Worm (Caenorhabditis elegans) whole organism, L4 larva: ENCODE results near the gene nhr-123.

Experiments
- T26A8.4 ChIP-seq: fragments of 200-800 bp; sonication (Bioruptor generic); IDR thresholded peaks from 2 replicates; pipeline ENCODE4 v1.3.6; 2022; ENCODE audit warnings: missing genetic modification characterization, missing compliant biosample characterization
- Y48G9A.11 ChIP-seq: fragments of 200-800 bp; sonication (Bioruptor generic); IDR thresholded peaks from 2 replicates; pipeline ENCODE4 v1.3.6; 2022; ENCODE audit warnings: missing genetic modification reagents, missing genetic modification characterization, missing compliant biosample characterization
- ceh-32 ChIP-seq: sonication (generic microtip); optimal IDR thresholded peaks from 2 replicates; lab custom pipeline; 2016; ENCODE audit warnings: mild to moderate bottlenecking, missing genetic modification characterization, missing compliant biosample characterization; ENCODE audit not compliant: poor library complexity
- daf-12 ChIP-seq: fragments of 150-350 bp; optimal IDR thresholded peaks from 2 replicates; lab custom pipeline; 2014; ENCODE audit warnings: missing biosample characterization, missing genetic modification reagents, missing genetic modification characterization
- egl-27 ChIP-seq: sonication (generic microtip); optimal IDR thresholded peaks from 3 replicates; lab custom pipeline; 2017; ENCODE audit warnings: missing biosample characterization, missing genetic modification reagents, missing genetic modification characterization
- fos-1 ChIP-seq: fragments of 150-350 bp; optimal IDR thresholded peaks from 2 replicates; lab custom pipeline; 2014; ENCODE audit warnings: missing biosample characterization, missing genetic modification characterization
- lin-13 ChIP-seq: fragments of 150-350 bp; optimal IDR thresholded peaks from 2 replicates; lab custom pipeline; 2014; ENCODE audit warnings: missing biosample characterization, missing genetic modification reagents, missing genetic modification characterization
- lin-29 ChIP-seq: fragments of 200-800 bp; sonication (Bioruptor generic); IDR thresholded peaks from 2 replicates; pipeline ENCODE4 v1.3.6; 2022; ENCODE audit warnings: missing genetic modification reagents, missing genetic modification characterization, missing compliant biosample characterization
- mdt-29 ChIP-seq: fragments of 200-800 bp; sonication (Bioruptor generic); IDR thresholded peaks from 2 replicates; pipeline ENCODE4 v1.3.6; 2022; ENCODE audit warnings: missing genetic modification reagents, missing genetic modification characterization, missing compliant biosample characterization
- mep-1 ChIP-seq: fragments of 150-350 bp; sonication (generic microtip); optimal IDR thresholded peaks from 3 replicates; lab custom pipeline; 2014; ENCODE audit warnings: missing biosample characterization, missing genetic modification characterization
- php-3 ChIP-seq: fragments of 200-800 bp; sonication (Bioruptor generic); IDR thresholded peaks from 2 replicates; pipeline ENCODE4 v1.3.6; 2022; ENCODE audit warnings: missing genetic modification reagents, missing genetic modification characterization, missing compliant biosample characterization
- snpc-1.2 ChIP-seq: fragments of 200-800 bp; sonication (Bioruptor generic); IDR thresholded peaks from 2 replicates; pipeline ENCODE4 v1.3.6; 2022; ENCODE audit warnings: missing genetic modification reagents, missing genetic modification characterization, missing compliant biosample characterization
- ztf-11 ChIP-seq: fragments of 150-350 bp; optimal IDR thresholded peaks from 2 replicates; lab custom pipeline; 2014; ENCODE audit warnings: missing biosample characterization, missing genetic modification characterization

DNA sequence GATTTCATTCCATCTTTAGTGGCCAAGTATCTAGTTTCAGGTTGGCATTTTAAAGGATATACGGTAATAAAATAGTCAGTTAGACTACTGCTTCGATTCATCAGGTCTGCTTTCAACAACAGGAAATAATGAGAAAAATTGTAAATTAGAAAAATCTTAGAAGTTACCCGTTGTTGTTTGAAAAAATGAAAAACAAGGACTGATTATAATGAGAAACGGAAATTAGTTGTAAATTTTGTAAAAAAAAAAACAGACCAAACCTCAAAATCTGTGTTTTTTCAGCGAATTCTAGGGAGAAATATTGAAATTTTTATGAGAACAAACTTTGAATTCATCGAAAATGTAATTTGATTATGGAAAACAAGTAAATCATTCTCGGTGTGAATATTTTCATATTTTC lies 48.2 kb upstream of the nhr-123 start, which contains the start of gene srh-62:
- TF ChIP-seq T26A8.4 (GFP tag; lab: Robert Waterston, UW) (no peak), mep-1 (tag; lab: Kevin White, UChicago) (no peak), lin-13 (no peak), mdt-29 (GFP tag; lab: Robert Waterston, UW) (no peak), ceh-32 (tag; lab: Kevin White, UChicago) (no peak), daf-12 (tag; lab: Kevin White, UChicago) (no peak), ztf-11 (tag; lab: Kevin White, UChicago) (no peak), lin-29 (GFP tag; lab: Robert Waterston, UW) (no peak), egl-27 (tag; lab: Kevin White, UChicago) (no peak), Y48G9A.11 (no peak), fos-1 (tag; lab: Kevin White, UChicago) (no peak), snpc-1.2 (GFP tag; lab: Robert Waterston, UW) (no peak), php-3 (GFP tag; lab: Robert Waterston, UW) (no peak)
